Worm (Caenorhabditis elegans): ENCODE measurements around the gene W07G1.1.

Gene W07G1.1

ce11 chrII:13979833-13980513, 40.5 kb upstream of the W07G1.1 start, which contains the start of gene sre-48:
sre-48 (minus strand) TSS chrII:13979883.
- TF ChIP-seq elt-2 (tag; optimal IDR thresholded peaks at IDR 0.05) = peak; percentile 98
- TF ChIP-seq nhr-19 (GFP tag; conservative IDR thresholded peaks at IDR 0.05) = no peak
- TF ChIP-seq fkh-10 (GFP tag; optimal IDR thresholded peaks at IDR 0.05) = no peak
- TF ChIP-seq mdl-1 (tag; optimal IDR thresholded peaks at IDR 0.05) = no peak
- no peak for TF ChIP-seq nhr-47 (tag; optimal IDR thresholded peaks at IDR 0.05)
- TF ChIP-seq ceh-82 (tag; optimal IDR thresholded peaks at IDR 0.05) = no peak
- no peak for TF ChIP-seq ceh-63 (GFP tag; optimal IDR thresholded peaks at IDR 0.05)
- TF ChIP-seq egl-27 (tag; optimal IDR thresholded peaks at IDR 0.05) = no peak
- TF ChIP-seq jun-1 (tag; optimal IDR thresholded peaks at IDR 0.05) = peak; percentile 60
- no peak for TF ChIP-seq unc-130 (tag; optimal IDR thresholded peaks at IDR 0.05)
- no peak for TF ChIP-seq alr-1 (tag; optimal IDR thresholded peaks at IDR 0.05; ENCODE audit: borderline replicate concordance)
- no peak for TF ChIP-seq lin-13 (GFP tag; optimal IDR thresholded peaks at IDR 0.05)
- no peak for TF ChIP-seq nhr-76 (tag; optimal IDR thresholded peaks at IDR 0.05)
- TF ChIP-seq fkh-8 (tag; optimal IDR thresholded peaks at IDR 0.05) = no peak
- TF ChIP-seq lin-35 (GFP tag; optimal IDR thresholded peaks at IDR 0.05) = peak in 1 of 2 experiments; percentile 39
- no peak for TF ChIP-seq hlh-4 (tag; optimal IDR thresholded peaks at IDR 0.05)
- TF ChIP-seq nhr-20 (tag; optimal IDR thresholded peaks at IDR 0.05) = peak; percentile 25
- TF ChIP-seq ceh-90 (tag; optimal IDR thresholded peaks at IDR 0.05) = no peak

ce11 chrII:13977701-13978100, 38.3 kb upstream of the W07G1.1 start:
- TF ChIP-seq lin-15B (tag; optimal IDR thresholded peaks at IDR 0.05) (no peak), nhr-85 (tag) (peak; percentile 27)

DNA sequence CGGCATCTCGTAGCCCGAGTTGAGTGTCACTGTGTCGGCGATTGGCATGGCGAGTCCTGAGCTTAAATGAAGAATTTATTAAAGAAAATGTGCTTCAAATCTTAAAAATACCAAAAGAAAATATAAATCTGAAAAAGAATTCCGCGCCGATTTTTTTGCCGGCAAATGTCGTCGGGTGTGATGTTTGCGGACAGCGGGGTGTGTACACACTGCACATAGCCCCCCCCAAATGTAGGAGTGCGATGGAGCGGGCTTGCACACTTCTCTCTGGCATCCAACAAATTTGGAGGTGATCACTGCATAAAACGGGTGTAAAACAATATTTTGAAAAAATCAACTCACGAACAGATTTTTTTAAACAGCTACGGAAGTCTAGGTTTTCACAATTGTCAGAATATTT, 36.7 kb upstream of the W07G1.1 start, which contains the start of gene Y39G8B.2:
Y39G8B.2 (minus strand) TSS at position 61 of the 400 bp plus-strand sequence.
- TF ChIP-seq skn-1 (tag; optimal IDR thresholded peaks at IDR 0.05) = peak; percentile 86
- TF ChIP-seq vab-15 (tag; optimal IDR thresholded peaks at IDR 0.05) = no peak
- no peak for TF ChIP-seq ceh-90 (tag; optimal IDR thresholded peaks at IDR 0.05)
- peak; percentile 69 for TF ChIP-seq xbp-1 (tag; optimal IDR thresholded peaks at IDR 0.05)
- no peak for TF ChIP-seq nhr-11 (tag; optimal IDR thresholded peaks at IDR 0.05)
- TF ChIP-seq Y116A8C.19 (tag; optimal IDR thresholded peaks at IDR 0.05; ENCODE audit: borderline replicate concordance) = no peak
- peak; percentile 83 for TF ChIP-seq nhr-85 (tag)
- peak; percentile 90 for TF ChIP-seq rnt-1 (tag; optimal IDR thresholded peaks at IDR 0.05)
- TF ChIP-seq hpl-2 (GFP tag; optimal IDR thresholded peaks at IDR 0.05) = no peak
- peak; percentile 93 for TF ChIP-seq nhr-77 (tag; optimal IDR thresholded peaks at IDR 0.05)
- no peak for TF ChIP-seq sptf-1 (tag; optimal IDR thresholded peaks at IDR 0.05)
- TF ChIP-seq tlp-1 (tag; optimal IDR thresholded peaks at IDR 0.05) = no peak
- peak; percentile 38 for TF ChIP-seq pag-3 (tag; optimal IDR thresholded peaks at IDR 0.05; ENCODE audit: borderline replicate concordance, insufficient read depth)
- peak; percentile 45 for TF ChIP-seq C04F5.9 (tag; optimal IDR thresholded peaks at IDR 0.05)
- TF ChIP-seq lin-14 (GFP tag; optimal IDR thresholded peaks at IDR 0.05) = peak; percentile 88
- peak; percentile 83 to 88 (median 86) for TF ChIP-seq dpl-1 (GFP tag; optimal IDR thresholded peaks at IDR 0.05)
- TF ChIP-seq mep-1 (tag; optimal IDR thresholded peaks at IDR 0.05) = peak; percentile 92
- TF ChIP-seq aly-2 (tag; optimal IDR thresholded peaks at IDR 0.05) = peak; percentile 25
- no peak for TF ChIP-seq nhr-84 (tag; optimal IDR thresholded peaks at IDR 0.05)
- TF ChIP-seq ceh-63 (GFP tag; optimal IDR thresholded peaks at IDR 0.05) = no peak
- peak; percentile 59 for TF ChIP-seq aha-1 (tag; optimal IDR thresholded peaks at IDR 0.05)
- TF ChIP-seq fkh-8 (tag; optimal IDR thresholded peaks at IDR 0.05) = peak; percentile 82
- no peak for TF ChIP-seq ets-5 (GFP tag; IDR thresholded peaks at IDR 0.05)
- TF ChIP-seq sup-37 (GFP tag; optimal IDR thresholded peaks at IDR 0.05) = no peak
- TF ChIP-seq elt-3 (tag; optimal IDR thresholded peaks at IDR 0.05) = peak in 2 of 6 experiments; percentile 49 to 54
- TF ChIP-seq irx-1 (tag; optimal IDR thresholded peaks at IDR 0.05) = peak; percentile 60
- peak; percentile 4 to 93 (median 64) for TF ChIP-seq ceh-82 (tag; optimal IDR thresholded peaks at IDR 0.05)
- no peak for TF ChIP-seq unc-62 (GFP tag; optimal IDR thresholded peaks at IDR 0.05)
- peak; percentile 23; the same call in 1 of the 2 replicates for TF ChIP-seq unc-98 (GFP tag; IDR thresholded peaks at IDR 0.05)
- TF ChIP-seq ceh-88 (GFP tag; IDR thresholded peaks at IDR 0.05) = peak; percentile 46; the same call in 1 of the 2 replicates
- TF ChIP-seq efl-1 (optimal IDR thresholded peaks at IDR 0.05) = peak; percentile 89 to 91
- peak; percentile 86 to 98 for TF ChIP-seq efl-1 (GFP tag; optimal IDR thresholded peaks at IDR 0.05 in 1 of 2)
- peak; percentile 88 for TF ChIP-seq nhr-71 (tag; optimal IDR thresholded peaks at IDR 0.05)

Measured in whole organism, L1 larva.